Fruit fly (Drosophila melanogaster) whole organism, embryonic: Measurements from ENCODE around the gene GstD7.

ENCODE experiments used
- Abd-B ChIP-seq: fragments of 200-800 bp; sonication (Bioruptor generic); optimal IDR thresholded peaks from 2 replicates; lab custom pipeline; 2018; ENCODE audit warnings: missing biosample characterization, mild to moderate bottlenecking, missing genetic modification characterization, moderate library complexity
- Antp ChIP-seq: fragments of 200-800 bp; sonication (Bioruptor generic); optimal IDR thresholded peaks from 3 replicates; lab custom pipeline; 2016; ENCODE audit warnings: missing biosample characterization, missing genetic modification characterization
- Asciz ChIP-seq: fragments of 200-800 bp; sonication (Bioruptor generic); optimal IDR thresholded peaks from 2 replicates; lab custom pipeline; 2017; ENCODE audit warnings: missing biosample characterization, mild to moderate bottlenecking, missing genetic modification characterization, missing genetic modification reagents
- Blimp-1 ChIP-seq: fragments of 200-800 bp; sonication (Bioruptor generic); optimal IDR thresholded peaks from 3 replicates; lab custom pipeline; 2018; ENCODE audit warnings: missing biosample characterization, missing genetic modification characterization, mild to moderate bottlenecking, moderate library complexity, missing genetic modification reagents
- BtbVII ChIP-seq: fragments of 200-800 bp; sonication (Bioruptor generic); optimal IDR thresholded peaks from 3 replicates; lab custom pipeline; 2017; ENCODE audit warnings: missing biosample characterization, mild to moderate bottlenecking, missing genetic modification characterization
- CG10274 ChIP-seq: fragments of 200-800 bp; sonication (Bioruptor generic); optimal IDR thresholded peaks from 3 replicates; lab custom pipeline; 2017; ENCODE audit warnings: missing biosample characterization, mild to moderate bottlenecking, missing genetic modification characterization
- CG10462 ChIP-seq: fragments of 200-800 bp; sonication (Bioruptor generic); optimal IDR thresholded peaks from 2 replicates; lab custom pipeline; 2016; ENCODE audit warnings: missing biosample characterization, missing genetic modification characterization
- CG10543 ChIP-seq: fragments of 200-800 bp; sonication (Bioruptor generic); optimal IDR thresholded peaks from 3 replicates; lab custom pipeline; 2017; ENCODE audit warnings: missing biosample characterization, mild to moderate bottlenecking, missing genetic modification characterization, moderate library complexity
- CG10979 ChIP-seq: fragments of 200-800 bp; sonication (Bioruptor generic); optimal IDR thresholded peaks from 2 replicates; lab custom pipeline; 2018; ENCODE audit warnings: missing biosample characterization, mild to moderate bottlenecking, missing genetic modification characterization, moderate library complexity
- CG11093 ChIP-seq: fragments of 200-800 bp; sonication (Bioruptor generic); IDR thresholded peaks from 3 replicates; pipeline ENCODE4 v1.3.6; 2022; ENCODE audit warnings: missing biosample characterization, missing genetic modification characterization
- CG14441 ChIP-seq: fragments of 200-800 bp; sonication (Bioruptor generic); IDR thresholded peaks from 2 replicates; pipeline ENCODE4 v1.3.6; 2022; ENCODE audit warnings: missing biosample characterization, missing genetic modification characterization
- CG1602 ChIP-seq: fragments of 200-800 bp; sonication (Bioruptor generic); optimal IDR thresholded peaks from 3 replicates; lab custom pipeline; 2016; ENCODE audit warnings: missing biosample characterization, missing genetic modification characterization
- CG17361 ChIP-seq: fragments of 200-800 bp; sonication (Bioruptor generic); IDR thresholded peaks from 3 replicates; pipeline ENCODE4 v1.3.6; 2022; ENCODE audit warnings: missing biosample characterization, missing genetic modification characterization
- CG17829 ChIP-seq: fragments of 200-800 bp; optimal IDR thresholded peaks from 2 replicates; lab custom pipeline; 2019; ENCODE audit warnings: missing biosample characterization, mild to moderate bottlenecking, missing genetic modification characterization, moderate library complexity
- CG1792 ChIP-seq: fragments of 200-800 bp; sonication (Bioruptor generic); optimal IDR thresholded peaks from 2 replicates; lab custom pipeline; 2016; ENCODE audit warnings: missing biosample characterization, missing genetic modification characterization
- CG2120 ChIP-seq: fragments of 200-800 bp; sonication (Bioruptor generic); optimal IDR thresholded peaks from 3 replicates; lab custom pipeline; 2016; ENCODE audit warnings: missing biosample characterization, missing genetic modification characterization
- CG2202 ChIP-seq: fragments of 200-800 bp; sonication (Bioruptor generic); optimal IDR thresholded peaks from 2 replicates; lab custom pipeline; 2018; ENCODE audit warnings: missing biosample characterization, mild to moderate bottlenecking, missing genetic modification characterization
- CG33213 ChIP-seq: fragments of 200-800 bp; sonication (Bioruptor generic); optimal IDR thresholded peaks from 3 replicates; lab custom pipeline; 2016; ENCODE audit warnings: missing biosample characterization, missing genetic modification characterization
- CG34376 ChIP-seq: fragments of 200-800 bp; sonication (Bioruptor generic); optimal IDR thresholded peaks from 2 replicates; lab custom pipeline; 2018; ENCODE audit warnings: missing biosample characterization, mild to moderate bottlenecking, missing genetic modification characterization
- CG34422 ChIP-seq: fragments of 200-800 bp; sonication (Bioruptor generic); IDR thresholded peaks from 3 replicates; pipeline ENCODE4 v1.3.6; 2022; ENCODE audit warnings: missing biosample characterization, missing genetic modification characterization
- CG3838 ChIP-seq: fragments of 200-800 bp; sonication (Bioruptor generic); optimal IDR thresholded peaks from 3 replicates; lab custom pipeline; 2016; ENCODE audit warnings: missing biosample characterization, missing genetic modification characterization
- CG4730 ChIP-seq: fragments of 200-800 bp; sonication (Bioruptor generic); IDR thresholded peaks from 2 replicates; pipeline ENCODE4 v1.3.6; 2022; ENCODE audit warnings: missing biosample characterization, missing genetic modification characterization
- CG4854 ChIP-seq: fragments of 200-800 bp; sonication (Bioruptor generic); optimal IDR thresholded peaks from 2 replicates; lab custom pipeline; 2016; ENCODE audit warnings: missing biosample characterization, missing genetic modification characterization, inconsistent platforms
- CG6175 ChIP-seq: fragments of 200-800 bp; sonication (Bioruptor generic); IDR thresholded peaks from 3 replicates; pipeline ENCODE4 v1.3.6; 2022; ENCODE audit warnings: missing biosample characterization, missing genetic modification characterization
- CG6689 ChIP-seq: fragments of 200-800 bp; sonication (Bioruptor generic); IDR thresholded peaks from 2 replicates; pipeline ENCODE4 v1.3.6; 2022; ENCODE audit warnings: missing biosample characterization, missing genetic modification characterization
- CG9215 ChIP-seq: fragments of 200-800 bp; sonication (Bioruptor generic); IDR thresholded peaks from 2 replicates; pipeline ENCODE4 v1.3.6; 2022; ENCODE audit warnings: missing biosample characterization, missing genetic modification characterization
- D19B ChIP-seq: fragments of 200-800 bp; sonication (Bioruptor generic); optimal IDR thresholded peaks from 2 replicates; lab custom pipeline; 2017; ENCODE audit warnings: missing biosample characterization, mild to moderate bottlenecking, missing genetic modification characterization
- Dek ChIP-seq: fragments of 200-800 bp; sonication (Bioruptor generic); optimal IDR thresholded peaks from 3 replicates; lab custom pipeline; 2019; ENCODE audit warnings: missing biosample characterization, mild to moderate bottlenecking, missing genetic modification characterization, moderate library complexity
- Dp ChIP-seq: fragments of 200-800 bp; sonication (Bioruptor generic); optimal IDR thresholded peaks from 2 replicates; lab custom pipeline; 2018; ENCODE audit warnings: missing biosample characterization, mild to moderate bottlenecking, missing genetic modification characterization, moderate library complexity
- ERR ChIP-seq: fragments of 200-800 bp; sonication (Bioruptor generic); optimal IDR thresholded peaks from 2 replicates; lab custom pipeline; 2016; ENCODE audit warnings: missing biosample characterization, missing genetic modification characterization
- HLH4C ChIP-seq: fragments of 200-800 bp; sonication (Bioruptor generic); IDR thresholded peaks from 3 replicates; pipeline ENCODE4 v1.3.6; 2022; ENCODE audit warnings: missing biosample characterization, missing genetic modification characterization; ENCODE audit not compliant: partially characterized antibody
- Lpt ChIP-seq: fragments of >200 bp; optimal IDR thresholded peaks from 2 replicates; lab custom pipeline; 2018; ENCODE audit warnings: missing biosample characterization, missing genetic modification characterization
- NC2β ChIP-seq: fragments of 200-800 bp; sonication (Bioruptor generic); optimal IDR thresholded peaks from 2 replicates; lab custom pipeline; 2016; ENCODE audit warnings: missing biosample characterization, missing genetic modification characterization
- Oli ChIP-seq: fragments of 200-800 bp; sonication (Bioruptor generic); optimal IDR thresholded peaks from 2 replicates; lab custom pipeline; 2018; ENCODE audit warnings: missing biosample characterization, mild to moderate bottlenecking, missing genetic modification characterization, moderate library complexity
- Sox100B ChIP-seq: fragments of 200-800 bp; sonication (Bioruptor generic); optimal IDR thresholded peaks from 3 replicates; lab custom pipeline; 2018; ENCODE audit warnings: missing biosample characterization, mild to moderate bottlenecking, missing genetic modification characterization
- Ssrp ChIP-seq: fragments of 200-800 bp; sonication (Bioruptor generic); optimal IDR thresholded peaks from 2 replicates; lab custom pipeline; 2018; ENCODE audit warnings: missing biosample characterization, mild to moderate bottlenecking, missing genetic modification characterization, moderate library complexity
- Xrp1 ChIP-seq: fragments of 200-800 bp; sonication (Bioruptor generic); IDR thresholded peaks from 2 replicates; pipeline ENCODE4 v1.3.6; 2022; ENCODE audit warnings: missing biosample characterization, missing genetic modification characterization
- abd-A ChIP-seq: fragments of 200-800 bp; sonication (Bioruptor generic); optimal IDR thresholded peaks from 3 replicates; lab custom pipeline; 2019; ENCODE audit warnings: missing biosample characterization, mild to moderate bottlenecking, missing genetic modification characterization, moderate library complexity
- aop ChIP-seq: fragments of 200-800 bp; sonication (Bioruptor generic); IDR thresholded peaks from 2 replicates; pipeline ENCODE4 v1.3.6; 2022; ENCODE audit warnings: missing biosample characterization, missing genetic modification characterization
- crc ChIP-seq: fragments of 200-800 bp; sonication (Bioruptor generic); optimal IDR thresholded peaks from 2 replicates; lab custom pipeline; 2016; ENCODE audit warnings: missing biosample characterization, missing genetic modification characterization
- croc ChIP-seq: fragments of 200-800 bp; sonication (Bioruptor generic); conservative IDR thresholded peaks from 3 replicates; pipeline ENCODE4 v1.3.6; 2022; ENCODE audit warnings: missing biosample characterization, missing genetic modification characterization
- ems ChIP-seq: fragments of 200-800 bp; sonication (Bioruptor generic); optimal IDR thresholded peaks from 3 replicates; lab custom pipeline; 2016; ENCODE audit warnings: missing biosample characterization, missing genetic modification characterization
- esg ChIP-seq: fragments of 200-800 bp; sonication (Bioruptor generic); conservative IDR thresholded peaks from 2 replicates; pipeline ENCODE4 v1.3.6; 2022; ENCODE audit warnings: missing biosample characterization, missing genetic modification characterization
- hth ChIP-seq: fragments of >200 bp; optimal IDR thresholded peaks from 2 replicates; lab custom pipeline; 2017; ENCODE audit warnings: inconsistent platforms
- jing ChIP-seq: fragments of 200-800 bp; sonication (Bioruptor generic); optimal IDR thresholded peaks from 2 replicates; lab custom pipeline; 2018; ENCODE audit warnings: missing biosample characterization, mild to moderate bottlenecking, missing genetic modification characterization
- klu ChIP-seq: fragments of 200-800 bp; sonication (Bioruptor generic); IDR thresholded peaks from 2 replicates; pipeline ENCODE4 v1.3.6; 2022; ENCODE audit warnings: missing biosample characterization, missing genetic modification characterization
- lmd ChIP-seq: fragments of 200-800 bp; sonication (Bioruptor generic); IDR thresholded peaks from 2 replicates; pipeline ENCODE4 v1.3.6; 2022; ENCODE audit warnings: missing biosample characterization, missing genetic modification characterization
- maf-S ChIP-seq: fragments of 200-800 bp; sonication (Bioruptor generic); optimal IDR thresholded peaks from 2 replicates; lab custom pipeline; 2016; ENCODE audit warnings: missing biosample characterization, missing genetic modification characterization
- mirr ChIP-seq: fragments of 200-800 bp; sonication (Bioruptor generic); optimal IDR thresholded peaks from 3 replicates; lab custom pipeline; 2018; ENCODE audit warnings: missing biosample characterization, mild to moderate bottlenecking, missing genetic modification characterization
- phol ChIP-seq: fragments of 200-800 bp; sonication (Bioruptor generic); optimal IDR thresholded peaks from 3 replicates; lab custom pipeline; 2018; ENCODE audit warnings: missing biosample characterization, mild to moderate bottlenecking, missing genetic modification characterization, moderate library complexity
- zen2 ChIP-seq: fragments of 200-800 bp; sonication (Bioruptor generic); IDR thresholded peaks from 3 replicates; pipeline ENCODE4 v1.3.6; 2022; ENCODE audit warnings: missing biosample characterization, missing genetic modification characterization; ENCODE audit not compliant: partially characterized antibody

Gene GstD7

DNA sequence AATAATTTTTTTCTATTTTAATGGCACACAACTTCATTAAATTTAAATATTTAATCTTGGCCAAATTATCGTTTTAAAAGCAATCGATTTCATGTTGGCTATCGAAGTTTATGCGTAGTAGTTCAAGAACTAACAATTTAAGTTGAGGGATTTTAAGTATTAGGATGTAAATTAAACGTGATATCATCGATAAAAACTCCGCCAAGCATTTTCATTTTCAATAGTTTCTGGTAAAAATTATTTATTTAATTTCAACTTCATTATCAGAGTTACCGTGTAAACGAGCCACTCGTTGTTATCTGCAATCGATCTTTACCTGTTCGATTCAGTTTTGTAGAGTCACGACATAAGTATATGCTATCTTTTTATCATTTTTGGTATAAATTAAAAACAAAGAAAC lies 24.6 kb downstream of the GstD7 start (continued):
- TF ChIP-seq CG4730, result peak; percentile 86
- TF ChIP-seq Lpt (GFP tag; lab: Kevin White, UChicago), result no peak
- peak; percentile 99 for TF ChIP-seq CG4854 (GFP tag; lab: Kevin White, UChicago)
- TF ChIP-seq hth (lab: Kevin White, UChicago), result no peak
- peak; percentile 95 for TF ChIP-seq CG10274 (GFP tag; lab: Kevin White, UChicago)
- TF ChIP-seq NC2β (GFP tag; lab: Kevin White, UChicago), result peak; percentile 99
- TF ChIP-seq CG17361 (GFP tag; lab: Robert Waterston, UW), result peak; percentile 98
- TF ChIP-seq D19B, result peak; percentile 95
- peak; percentile 86 for TF ChIP-seq Antp
- TF ChIP-seq Oli (tag; lab: Kevin White, UChicago), result peak; percentile 97
- TF ChIP-seq Xrp1 (GFP tag; lab: Robert Waterston, UW), result peak; percentile 99
- peak; percentile 99 for TF ChIP-seq mirr (GFP tag; lab: Kevin White, UChicago)
- TF ChIP-seq Abd-B, result peak; percentile 94
- TF ChIP-seq CG9215 (GFP tag; lab: Robert Waterston, UW), result peak; percentile 80; the same call in 1 of the 2 replicates
- TF ChIP-seq klu, result peak; percentile 86
- TF ChIP-seq ERR (GFP tag; lab: Kevin White, UChicago), result peak; percentile 92
- peak; percentile 99 for TF ChIP-seq phol (tag; lab: Kevin White, UChicago)
- TF ChIP-seq Dek (tag; lab: Kevin White, UChicago), result peak; percentile 97
- peak; percentile 97 for TF ChIP-seq CG1792 (GFP tag; lab: Kevin White, UChicago)
- TF ChIP-seq CG1602, result peak; percentile 96
- peak; percentile 94 for TF ChIP-seq maf-S (GFP tag; lab: Kevin White, UChicago)
- peak; percentile 97 for TF ChIP-seq Blimp-1 (GFP tag; lab: Kevin White, UChicago)
- peak; percentile 98 for TF ChIP-seq Ssrp
- peak; percentile 75; the same call in 2 of the 3 replicates for TF ChIP-seq CG6175
- peak; percentile 84 for TF ChIP-seq CG11093 (GFP tag; lab: Robert Waterston, UW)
- peak; percentile 93 for TF ChIP-seq CG10462 (GFP tag; lab: Kevin White, UChicago)
- peak; percentile 98 for TF ChIP-seq Sox100B (GFP tag; lab: Kevin White, UChicago)
- peak; percentile 98 for TF ChIP-seq Asciz (GFP tag; lab: Kevin White, UChicago)
- peak; percentile 96 for TF ChIP-seq CG34422 (GFP tag; lab: Robert Waterston, UW)
- TF ChIP-seq esg (GFP tag; lab: Robert Waterston, UW), result peak; percentile 93
- TF ChIP-seq CG3838 (GFP tag; lab: Kevin White, UChicago), result peak; percentile 90
- peak; percentile 100 for TF ChIP-seq BtbVII (GFP tag; lab: Kevin White, UChicago)
- TF ChIP-seq croc (GFP tag; lab: Robert Waterston, UW), result peak; percentile 91
- TF ChIP-seq HLH4C, result 0 out of 3 replicates have a peak, but pooled peaks have one; percentile 40
- peak; percentile 97 for TF ChIP-seq ems (GFP tag; lab: Kevin White, UChicago)
- peak; percentile 99 for TF ChIP-seq CG17829 (tag; lab: Kevin White, UChicago)
- peak; percentile 95 for TF ChIP-seq CG14441 (GFP tag; lab: Robert Waterston, UW)
- TF ChIP-seq CG10543 (GFP tag; lab: Kevin White, UChicago), result peak; percentile 100
- TF ChIP-seq CG6689, result peak; percentile 97
- TF ChIP-seq CG10979 (tag; lab: Kevin White, UChicago), result peak; percentile 99
- TF ChIP-seq crc (GFP tag; lab: Kevin White, UChicago), result peak; percentile 91
- TF ChIP-seq aop, result peak; percentile 90
- peak; percentile 95 for TF ChIP-seq CG2120 (GFP tag; lab: Kevin White, UChicago)
- TF ChIP-seq lmd (GFP tag; lab: Robert Waterston, UW), result peak; percentile 94
- TF ChIP-seq CG34376, result peak; percentile 100
- TF ChIP-seq jing, result peak; percentile 93
- TF ChIP-seq CG33213 (GFP tag; lab: Kevin White, UChicago), result peak; percentile 99
- TF ChIP-seq zen2 (GFP tag; lab: Robert Waterston, UW), result 0 out of 3 replicates have a peak, but pooled peaks have one; percentile 17
- TF ChIP-seq CG2202 (tag; lab: Kevin White, UChicago), result peak; percentile 97
- TF ChIP-seq abd-A (tag; lab: Kevin White, UChicago), result no peak
- peak; percentile 47 for TF ChIP-seq Dp (GFP tag; lab: Kevin White, UChicago)
